Fruit fly (Drosophila melanogaster) Kc167 (cell line): ENCODE measurements around the gene TyrR.

Experiments used
- Sin3A ChIP-seq: fragments of >200 bp; optimal IDR thresholded peaks from 2 replicates; lab custom pipeline; 2018; ENCODE audit warnings: missing external identifiers
- h ChIP-seq: fragments of >200 bp; optimal IDR thresholded peaks from 3 replicates; lab custom pipeline; 2018; ENCODE audit warnings: missing external identifiers
- insv ChIP-seq: fragments of >200 bp; optimal IDR thresholded peaks from 3 replicates; lab custom pipeline; 2018; ENCODE audit warnings: missing external identifiers
- psq ChIP-seq: fragments of >200 bp; optimal IDR thresholded peaks from 2 replicates; lab custom pipeline; 2017; ENCODE audit warnings: missing external identifiers

dm6 chr3R:17714773-17715344, 48.1 kb downstream of the TyrR start:
- TF ChIP-seq Sin3A (lab: Kevin White, UChicago), result no peak
- TF ChIP-seq insv (lab: Kevin White, UChicago), result no peak
- TF ChIP-seq psq (lab: Kevin White, UChicago), result no peak
- no peak for TF ChIP-seq h
